Fruit fly (Drosophila melanogaster): ENCODE results near the gene ogre.

The ogre gene

DNA sequence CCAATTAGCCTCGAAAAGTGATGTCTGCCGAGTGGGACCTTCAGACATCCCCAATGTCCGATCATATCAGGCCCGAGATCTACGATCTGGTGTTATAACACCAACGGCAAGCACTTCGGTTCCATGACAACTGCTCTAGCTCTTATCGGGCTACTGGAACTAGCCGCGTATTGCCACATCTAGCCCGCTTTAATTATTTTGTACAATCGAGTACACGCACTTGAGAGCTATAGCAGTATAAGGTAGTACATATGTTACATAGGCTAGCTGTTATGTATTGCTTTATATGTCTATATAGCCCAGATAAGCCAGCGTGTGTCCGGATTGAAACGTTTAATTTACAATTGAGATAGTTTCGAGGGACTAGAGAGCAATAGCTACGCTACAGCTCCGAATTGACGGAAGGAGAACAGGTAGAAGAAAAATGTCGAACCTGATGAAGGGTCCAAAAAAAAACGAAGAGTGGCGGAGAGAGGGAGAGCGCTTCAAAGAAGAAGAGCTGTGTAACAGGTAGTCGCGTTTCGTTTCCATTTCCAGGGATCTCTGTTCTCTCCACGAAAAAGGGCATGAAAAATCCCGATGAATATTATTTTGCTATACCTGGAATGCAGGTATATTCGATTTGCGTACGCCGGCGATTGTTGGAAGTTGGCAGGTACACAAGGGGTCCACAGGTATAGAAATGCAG, 6.0 kb upstream of the ogre start (continued):
- TF ChIP-seq Blimp-1 (GFP tag; optimal IDR thresholded peaks at IDR 0.05), result no peak
- no peak for TF ChIP-seq NC2β (GFP tag; optimal IDR thresholded peaks at IDR 0.05)
- TF ChIP-seq CG4282 (GFP tag; optimal IDR thresholded peaks at IDR 0.05), result no peak
- TF ChIP-seq B-H2 (GFP tag; optimal IDR thresholded peaks at IDR 0.05), result peak; percentile 10
- TF ChIP-seq phol (tag; optimal IDR thresholded peaks at IDR 0.05), result no peak
- no peak for TF ChIP-seq insv (GFP tag; optimal IDR thresholded peaks at IDR 0.05)
- TF ChIP-seq Chrac-16 (GFP tag; optimal IDR thresholded peaks at IDR 0.05), result no peak
- no peak for TF ChIP-seq pita (GFP tag; optimal IDR thresholded peaks at IDR 0.05)
- TF ChIP-seq bab2 (GFP tag; optimal IDR thresholded peaks at IDR 0.05), result no peak
- no peak for TF ChIP-seq Usf (GFP tag; optimal IDR thresholded peaks at IDR 0.05)
- TF ChIP-seq Ptx1 (GFP tag; IDR thresholded peaks at IDR 0.05), result no peak
- TF ChIP-seq dpn (GFP tag; optimal IDR thresholded peaks at IDR 0.05), result no peak
- no peak for TF ChIP-seq peb (GFP tag; IDR thresholded peaks at IDR 0.05)
- no peak for TF ChIP-seq gce (GFP tag; IDR thresholded peaks at IDR 0.05)
- no peak for TF ChIP-seq ap (GFP tag; IDR thresholded peaks at IDR 0.05)
- TF ChIP-seq YL-1 (GFP tag; optimal IDR thresholded peaks at IDR 0.05), result no peak
- no peak for TF ChIP-seq CG13424 (tag; optimal IDR thresholded peaks at IDR 0.05)
- TF ChIP-seq fd3F (GFP tag; optimal IDR thresholded peaks at IDR 0.05), result no peak
- no peak for TF ChIP-seq pb (GFP tag; optimal IDR thresholded peaks at IDR 0.05)
- no peak for TF ChIP-seq Dref (GFP tag; IDR thresholded peaks at IDR 0.05)
- peak; percentile 8 for TF ChIP-seq D19A (tag; optimal IDR thresholded peaks at IDR 0.05)
- TF ChIP-seq psq (GFP tag; optimal IDR thresholded peaks at IDR 0.05), result no peak
- no peak for TF ChIP-seq CG3281 (GFP tag; optimal IDR thresholded peaks at IDR 0.05)
- TF ChIP-seq lilli (GFP tag; optimal IDR thresholded peaks at IDR 0.05), result no peak
- no peak for TF ChIP-seq sens (GFP tag)
- no peak for TF ChIP-seq CG11723 (GFP tag; optimal IDR thresholded peaks at IDR 0.05)
- TF ChIP-seq CG10267 (tag; optimal IDR thresholded peaks at IDR 0.05), result no peak
- no peak for TF ChIP-seq bcd (GFP tag; optimal IDR thresholded peaks at IDR 0.05)
- no peak for TF ChIP-seq esg (GFP tag; conservative IDR thresholded peaks at IDR 0.05)
- no peak for TF ChIP-seq Atf3 (GFP tag; optimal IDR thresholded peaks at IDR 0.05)
- no peak for TF ChIP-seq slou (GFP tag; optimal IDR thresholded peaks at IDR 0.05)
- no peak for TF ChIP-seq CG12744 (GFP tag; optimal IDR thresholded peaks at IDR 0.05)
- TF ChIP-seq CG7928 (GFP tag; optimal IDR thresholded peaks at IDR 0.05), result no peak
- no peak for TF ChIP-seq CG16779 (GFP tag; IDR thresholded peaks at IDR 0.05)
- no peak for TF ChIP-seq CG4820 (GFP tag; optimal IDR thresholded peaks at IDR 0.05)
- no peak for TF ChIP-seq CG34422 (GFP tag; IDR thresholded peaks at IDR 0.05)
- peak; percentile 32 for TF ChIP-seq CG8281 (tag; optimal IDR thresholded peaks at IDR 0.05)
- TF ChIP-seq Trl (optimal IDR thresholded peaks at IDR 0.05), result peak; percentile 53 to 59
- TF ChIP-seq Trl (GFP tag; optimal IDR thresholded peaks at IDR 0.05), result no peak
- TF ChIP-seq Dfd (GFP tag; optimal IDR thresholded peaks at IDR 0.05), result no peak
- no peak for TF ChIP-seq CG18476 (GFP tag; optimal IDR thresholded peaks at IDR 0.05)
- TF ChIP-seq stwl (tag; optimal IDR thresholded peaks at IDR 0.05), result no peak
- no peak for TF ChIP-seq cg (GFP tag; optimal IDR thresholded peaks at IDR 0.05)
- TF ChIP-seq zen (tag; optimal IDR thresholded peaks at IDR 0.05), result no peak
- no peak for TF ChIP-seq Gug (GFP tag; IDR thresholded peaks at IDR 0.05)
- no peak for TF ChIP-seq CG2129 (GFP tag; IDR thresholded peaks at IDR 0.05; ENCODE audit: partially characterized antibody)
- TF ChIP-seq Lpt (GFP tag; optimal IDR thresholded peaks at IDR 0.05), result peak; percentile 31
- no peak for TF ChIP-seq CG15514 (GFP tag; optimal IDR thresholded peaks at IDR 0.05)
- no peak for TF ChIP-seq Hr3 (GFP tag; optimal IDR thresholded peaks at IDR 0.05)
- TF ChIP-seq Dip3 (GFP tag; optimal IDR thresholded peaks at IDR 0.05), result no peak
- TF ChIP-seq caup (GFP tag; optimal IDR thresholded peaks at IDR 0.05; ENCODE audit: severe bottlenecking), result no peak
- TF ChIP-seq HmgZ (tag; optimal IDR thresholded peaks at IDR 0.05), result peak; percentile 41

Data from whole organism, embryonic.